Worm (Caenorhabditis elegans) whole organism, early embryonic: ENCODE results near the gene F59E12.17.

Source experiments
- B0310.2 ChIP-seq: sonication (generic microtip); optimal IDR thresholded peaks from 2 replicates; lab custom pipeline; 2016; ENCODE audit warnings: mild to moderate bottlenecking, missing genetic modification characterization, missing compliant biosample characterization
- F13C5.2 ChIP-seq: sonication (generic microtip); optimal IDR thresholded peaks from 2 replicates; lab custom pipeline; 2017; ENCODE audit warnings: mild to moderate bottlenecking, missing genetic modification characterization, inconsistent platforms, missing compliant biosample characterization
- aly-1 ChIP-seq: sonication (generic microtip); optimal IDR thresholded peaks from 2 replicates; lab custom pipeline; 2016; ENCODE audit warnings: missing genetic modification characterization, missing compliant biosample characterization
- ama-1 ChIP-seq: fragments of 150-350 bp; optimal IDR thresholded peaks from 2 replicates; lab custom pipeline; 2014
- ceh-36 ChIP-seq: sonication (generic microtip); optimal IDR thresholded peaks from 2 replicates; lab custom pipeline; 2016; ENCODE audit warnings: missing genetic modification characterization, inconsistent platforms, missing compliant biosample characterization
- flt-1 ChIP-seq: fragments of 200-800 bp; sonication (Bioruptor generic); IDR thresholded peaks from 2 replicates; pipeline ENCODE4 v1.3.6; 2022; ENCODE audit warnings: missing genetic modification characterization, missing compliant biosample characterization
- hmg-4 ChIP-seq: fragments of 200-800 bp; sonication (Bioruptor generic); optimal IDR thresholded peaks from 2 replicates; lab custom pipeline; 2018; ENCODE audit warnings: mild to moderate bottlenecking, missing genetic modification characterization, missing compliant biosample characterization
- hnd-1 ChIP-seq: sonication (generic microtip); optimal IDR thresholded peaks from 2 replicates; lab custom pipeline; 2016; ENCODE audit warnings: missing genetic modification characterization, missing compliant biosample characterization
- scrt-1 ChIP-seq: fragments of 200-800 bp; sonication (Bioruptor generic); IDR thresholded peaks from 2 replicates; pipeline ENCODE4 v1.3.6; 2022; ENCODE audit warnings: missing genetic modification characterization, missing compliant biosample characterization
- tbx-11 ChIP-seq: fragments of 200-800 bp; sonication (Bioruptor generic); IDR thresholded peaks from 2 replicates; pipeline ENCODE4 v1.3.6; 2022; ENCODE audit warnings: missing genetic modification characterization, missing compliant biosample characterization
- tbx-37 ChIP-seq: fragments of 200-800 bp; sonication (Bioruptor generic); conservative IDR thresholded peaks from 2 replicates; pipeline ENCODE4 v1.3.6; 2022; ENCODE audit warnings: missing genetic modification reagents, missing genetic modification characterization, missing compliant biosample characterization
- tra-4 ChIP-seq: sonication (generic microtip); optimal IDR thresholded peaks from 2 replicates; lab custom pipeline; 2017; ENCODE audit warnings: missing genetic modification characterization, missing compliant biosample characterization

ce11 chrII:5638059-5638458 is 11.2 kb downstream of the F59E12.17 start, which contains the start of gene F59E12.3:
- TF ChIP-seq hnd-1 (tag; lab: Kevin White, UChicago), result no peak
- no peak for TF ChIP-seq ama-1 (lab: Kevin White, UChicago)
- TF ChIP-seq flt-1 (GFP tag; lab: Robert Waterston, UW), result no peak
- no peak for TF ChIP-seq F13C5.2 (tag; lab: Kevin White, UChicago)
- no peak for TF ChIP-seq tbx-37 (GFP tag; lab: Robert Waterston, UW)
- no peak for TF ChIP-seq B0310.2 (tag; lab: Kevin White, UChicago)
- TF ChIP-seq tbx-11, result no peak
- no peak for TF ChIP-seq tra-4 (tag; lab: Kevin White, UChicago)
- no peak for TF ChIP-seq ceh-36
- TF ChIP-seq scrt-1 (GFP tag; lab: Robert Waterston, UW), result no peak
- TF ChIP-seq hmg-4 (GFP tag; lab: Kevin White, UChicago), result no peak
- no peak for TF ChIP-seq aly-1 (tag; lab: Kevin White, UChicago)
